Worm (Caenorhabditis elegans) whole organism, young adult: ENCODE data around the gene pcn-1.

Source experiments
- B0019.2 ChIP-seq: fragments of 200-800 bp; sonication (Bioruptor generic); conservative IDR thresholded peaks from 2 replicates; pipeline ENCODE4 v1.3.6; 2022; ENCODE audit warnings: missing genetic modification reagents, missing genetic modification characterization, missing compliant biosample characterization
- C06A6.2 ChIP-seq: fragments of 200-800 bp; sonication (Bioruptor generic); conservative IDR thresholded peaks from 2 replicates; pipeline ENCODE4 v1.3.6; 2022; ENCODE audit warnings: missing genetic modification characterization, missing compliant biosample characterization
- F37B4.10 ChIP-seq: fragments of 200-800 bp; sonication (Bioruptor generic); IDR thresholded peaks from 2 replicates; pipeline ENCODE4 v1.3.6; 2022; ENCODE audit warnings: missing genetic modification characterization, missing compliant biosample characterization
- F49E8.2 ChIP-seq: sonication (generic microtip); optimal IDR thresholded peaks from 3 replicates; lab custom pipeline; 2017; ENCODE audit warnings: missing genetic modification characterization, mild to moderate bottlenecking, missing compliant biosample characterization, antibody characterized with exemption, moderate library complexity; ENCODE audit not compliant: insufficient read depth
- K12H6.12 ChIP-seq: fragments of 200-800 bp; sonication (Bioruptor generic); optimal IDR thresholded peaks from 2 replicates; lab custom pipeline; 2018; ENCODE audit warnings: mild to moderate bottlenecking, missing genetic modification characterization, missing compliant biosample characterization
- T26A5.8 ChIP-seq: sonication (generic microtip); optimal IDR thresholded peaks from 2 replicates; lab custom pipeline; 2016; ENCODE audit warnings: missing genetic modification characterization, missing compliant biosample characterization
- Y53G8AR.9 ChIP-seq: fragments of 200-800 bp; sonication (Bioruptor generic); conservative IDR thresholded peaks from 2 replicates; pipeline ENCODE4 v1.3.6; 2022; ENCODE audit warnings: missing genetic modification reagents, missing genetic modification characterization, missing compliant biosample characterization
- Y79H2A.3 ChIP-seq: fragments of 200-800 bp; sonication (Bioruptor generic); conservative IDR thresholded peaks from 2 replicates; pipeline ENCODE4 v1.3.6; 2022; ENCODE audit warnings: missing genetic modification reagents, missing genetic modification characterization, missing compliant biosample characterization
- Y95B8A.8 ChIP-seq: fragments of 200-800 bp; sonication (Bioruptor generic); IDR thresholded peaks from 2 replicates; pipeline ENCODE4 v1.3.6; 2022; ENCODE audit warnings: missing genetic modification reagents, missing genetic modification characterization, missing compliant biosample characterization
- ZK185.1 ChIP-seq: sonication (generic microtip); optimal IDR thresholded peaks from 2 replicates; lab custom pipeline; 2016; ENCODE audit warnings: mild to moderate bottlenecking, missing genetic modification characterization, missing compliant biosample characterization; ENCODE audit not compliant: poor library complexity, severe bottlenecking
- ama-1 ChIP-seq, 3 experiments: fragments of 150-350 bp in 1 of 3; sonication (generic microtip) in 2 of 3; optimal IDR thresholded peaks; 2 replicates each; lab custom pipeline; 2014 to 2018; ENCODE audit warnings: missing biosample characterization in 2 of 3, missing genetic modification characterization in 2 of 3, missing genetic modification reagents in 2 of 3
- cebp-1 ChIP-seq, 2 experiments: fragments of 200-800 bp in 1 of 2; sonication (Bioruptor generic) in 1 of 2; sonication (generic microtip) in 1 of 2; IDR thresholded peaks in 1 of 2; optimal IDR thresholded peaks in 1 of 2; 2 replicates each; pipeline versions ENCODE4 v1.3.6 to Lab custom; 2017 to 2022; ENCODE audit warnings: missing compliant biosample characterization in 2 of 2, missing genetic modification characterization in 2 of 2, mild to moderate bottlenecking in 1 of 2, missing genetic modification reagents in 1 of 2, moderate library complexity in 1 of 2
- chd-7 ChIP-seq: sonication (generic microtip); optimal IDR thresholded peaks from 2 replicates; lab custom pipeline; 2016; ENCODE audit warnings: mild to moderate bottlenecking, missing genetic modification characterization, moderate library complexity, missing compliant biosample characterization
- die-1 ChIP-seq: sonication (generic microtip); optimal IDR thresholded peaks from 2 replicates; lab custom pipeline; 2016; ENCODE audit warnings: missing genotype, mild to moderate bottlenecking, missing genetic modification characterization, missing compliant biosample characterization
- egl-44 ChIP-seq: fragments of 200-800 bp; sonication (Bioruptor generic); IDR thresholded peaks from 2 replicates; pipeline ENCODE4 v1.3.6; 2022; ENCODE audit warnings: missing genetic modification reagents, missing genetic modification characterization, missing compliant biosample characterization
- egrh-3 ChIP-seq: fragments of 200-800 bp; sonication (Bioruptor generic); IDR thresholded peaks from 2 replicates; pipeline ENCODE4 v1.3.6; 2022; ENCODE audit warnings: missing genetic modification reagents, missing genetic modification characterization, missing compliant biosample characterization
- ekl-4 ChIP-seq: fragments of 200-800 bp; sonication (Bioruptor generic); IDR thresholded peaks from 2 replicates; pipeline ENCODE4 v1.3.6; 2022; ENCODE audit warnings: missing genetic modification reagents, missing genetic modification characterization, missing compliant biosample characterization
- fkh-3 ChIP-seq: sonication (generic microtip); optimal IDR thresholded peaks from 2 replicates; lab custom pipeline; 2016; ENCODE audit warnings: mild to moderate bottlenecking, missing genetic modification characterization, missing compliant biosample characterization
- let-607 ChIP-seq, 2 experiments: fragments of 200-800 bp in 1 of 2; sonication (Bioruptor generic) in 1 of 2; sonication (generic microtip) in 1 of 2; optimal IDR thresholded peaks; 2 replicates each; lab custom pipeline; 2016 to 2018; ENCODE audit warnings: mild to moderate bottlenecking in 2 of 2, missing compliant biosample characterization in 2 of 2, missing genetic modification characterization in 2 of 2, moderate library complexity in 2 of 2, missing genotype in 1 of 2
- lin-35 ChIP-seq, 3 experiments: fragments of 150-350 bp in 2 of 3; sonication (generic microtip) in 1 of 3; optimal IDR thresholded peaks; 2 replicates each; lab custom pipeline; 2014 to 2018; ENCODE audit warnings: missing biosample characterization in 3 of 3, missing genetic modification characterization in 3 of 3, missing genetic modification reagents in 3 of 3
- lin-40 ChIP-seq: sonication (generic microtip); optimal IDR thresholded peaks from 2 replicates; lab custom pipeline; 2016; ENCODE audit warnings: missing genetic modification characterization, mild to moderate bottlenecking, missing compliant biosample characterization, missing genotype, missing genetic modification reagents
- lin-54 ChIP-seq: fragments of 200-800 bp; sonication (Bioruptor generic); optimal IDR thresholded peaks from 2 replicates; lab custom pipeline; 2018; ENCODE audit warnings: mild to moderate bottlenecking, missing genetic modification characterization, missing compliant biosample characterization
- lsl-1 ChIP-seq: fragments of 200-800 bp; sonication (Bioruptor generic); optimal IDR thresholded peaks from 2 replicates; lab custom pipeline; 2018; ENCODE audit warnings: mild to moderate bottlenecking, missing genetic modification characterization, moderate library complexity, missing compliant biosample characterization
- lsy-27 ChIP-seq: sonication (generic microtip); optimal IDR thresholded peaks from 2 replicates; lab custom pipeline; 2017; ENCODE audit warnings: missing genetic modification characterization, mild to moderate bottlenecking, missing compliant biosample characterization, antibody characterized with exemption, missing genotype, borderline replicate concordance; ENCODE audit not compliant: insufficient read depth
- madf-10 ChIP-seq: sonication (generic microtip); optimal IDR thresholded peaks from 2 replicates; lab custom pipeline; 2016; ENCODE audit warnings: mild to moderate bottlenecking, missing genetic modification characterization, missing compliant biosample characterization
- madf-8 ChIP-seq: fragments of 200-800 bp; sonication (Bioruptor generic); conservative IDR thresholded peaks from 2 replicates; pipeline ENCODE4 v1.3.6; 2022; ENCODE audit warnings: missing genetic modification reagents, missing genetic modification characterization, missing compliant biosample characterization
- mes-4 ChIP-seq: sonication (generic microtip); optimal IDR thresholded peaks from 2 replicates; lab custom pipeline; 2016; ENCODE audit warnings: missing genotype, missing genetic modification characterization, missing compliant biosample characterization
- nfyb-1 ChIP-seq: fragments of 200-800 bp; sonication (Bioruptor generic); IDR thresholded peaks from 2 replicates; pipeline ENCODE4 v1.3.6; 2022; ENCODE audit warnings: missing genetic modification reagents, missing genetic modification characterization, missing compliant biosample characterization
- nhr-179 ChIP-seq: sonication (generic microtip); optimal IDR thresholded peaks from 2 replicates; lab custom pipeline; 2016; ENCODE audit warnings: mild to moderate bottlenecking, missing genetic modification characterization, missing compliant biosample characterization
- nhr-80 ChIP-seq: sonication (generic microtip); optimal IDR thresholded peaks from 2 replicates; lab custom pipeline; 2016; ENCODE audit warnings: missing genetic modification characterization, missing compliant biosample characterization
- sdz-38 ChIP-seq: sonication (generic microtip); optimal IDR thresholded peaks from 2 replicates; lab custom pipeline; 2016; ENCODE audit warnings: missing genotype, missing genetic modification characterization, missing compliant biosample characterization
- snpc-4 ChIP-seq, 5 experiments: fragments of 150-350 bp in 1 of 5; sonication (generic microtip) in 4 of 5; optimal IDR thresholded peaks; 2 replicates each; lab custom pipeline; 2014 to 2018; ENCODE audit warnings: missing genetic modification characterization in 5 of 5, missing biosample characterization in 3 of 5, antibody characterized with exemption in 2 of 5, mild to moderate bottlenecking in 2 of 5, missing compliant biosample characterization in 2 of 5, missing genotype in 2 of 5, moderate library complexity in 2 of 5, missing genetic modification reagents in 1 of 5
- sptf-2 ChIP-seq: fragments of 200-800 bp; sonication (Bioruptor generic); optimal IDR thresholded peaks from 2 replicates; lab custom pipeline; 2018; ENCODE audit warnings: mild to moderate bottlenecking, missing genetic modification characterization, missing compliant biosample characterization
- tbx-9 ChIP-seq: sonication (generic microtip); optimal IDR thresholded peaks from 2 replicates; lab custom pipeline; 2016; ENCODE audit warnings: borderline replicate concordance, missing genetic modification characterization, inconsistent platforms, missing compliant biosample characterization
- unc-62 ChIP-seq: fragments of 150-350 bp; optimal IDR thresholded peaks from 2 replicates; lab custom pipeline; 2014; ENCODE audit warnings: missing biosample characterization, missing genetic modification reagents, missing genetic modification characterization
- xnd-1 ChIP-seq: sonication (generic microtip); optimal IDR thresholded peaks from 2 replicates; lab custom pipeline; 2016; ENCODE audit warnings: missing genotype, missing genetic modification reagents, missing genetic modification characterization, missing compliant biosample characterization
- zfh-2 ChIP-seq: fragments of 200-800 bp; sonication (Bioruptor generic); conservative IDR thresholded peaks from 2 replicates; pipeline ENCODE4 v1.3.6; 2022; ENCODE audit warnings: missing genetic modification reagents, missing genetic modification characterization, missing compliant biosample characterization
- ztf-18 ChIP-seq: sonication (generic microtip); optimal IDR thresholded peaks from 2 replicates; lab custom pipeline; 2016; ENCODE audit warnings: missing genotype, mild to moderate bottlenecking, missing genetic modification characterization, missing compliant biosample characterization
- ztf-22 ChIP-seq: fragments of 200-800 bp; sonication (Bioruptor generic); optimal IDR thresholded peaks from 2 replicates; lab custom pipeline; 2018; ENCODE audit warnings: mild to moderate bottlenecking, missing genetic modification characterization, moderate library complexity, missing compliant biosample characterization
- ztf-25 ChIP-seq: fragments of 200-800 bp; sonication (Bioruptor generic); IDR thresholded peaks from 2 replicates; pipeline ENCODE4 v1.3.6; 2022; ENCODE audit warnings: missing genetic modification reagents, missing genetic modification characterization, missing compliant biosample characterization
- ztf-3 ChIP-seq: fragments of 200-800 bp; sonication (Bioruptor generic); optimal IDR thresholded peaks from 2 replicates; lab custom pipeline; 2018; ENCODE audit warnings: mild to moderate bottlenecking, missing genetic modification characterization, missing compliant biosample characterization
- ztf-6 ChIP-seq: fragments of 200-800 bp; sonication (Bioruptor generic); IDR thresholded peaks from 2 replicates; pipeline ENCODE4 v1.3.6; 2022; ENCODE audit warnings: missing genetic modification reagents, missing genetic modification characterization, missing compliant biosample characterization

pcn-1 gene

DNA sequence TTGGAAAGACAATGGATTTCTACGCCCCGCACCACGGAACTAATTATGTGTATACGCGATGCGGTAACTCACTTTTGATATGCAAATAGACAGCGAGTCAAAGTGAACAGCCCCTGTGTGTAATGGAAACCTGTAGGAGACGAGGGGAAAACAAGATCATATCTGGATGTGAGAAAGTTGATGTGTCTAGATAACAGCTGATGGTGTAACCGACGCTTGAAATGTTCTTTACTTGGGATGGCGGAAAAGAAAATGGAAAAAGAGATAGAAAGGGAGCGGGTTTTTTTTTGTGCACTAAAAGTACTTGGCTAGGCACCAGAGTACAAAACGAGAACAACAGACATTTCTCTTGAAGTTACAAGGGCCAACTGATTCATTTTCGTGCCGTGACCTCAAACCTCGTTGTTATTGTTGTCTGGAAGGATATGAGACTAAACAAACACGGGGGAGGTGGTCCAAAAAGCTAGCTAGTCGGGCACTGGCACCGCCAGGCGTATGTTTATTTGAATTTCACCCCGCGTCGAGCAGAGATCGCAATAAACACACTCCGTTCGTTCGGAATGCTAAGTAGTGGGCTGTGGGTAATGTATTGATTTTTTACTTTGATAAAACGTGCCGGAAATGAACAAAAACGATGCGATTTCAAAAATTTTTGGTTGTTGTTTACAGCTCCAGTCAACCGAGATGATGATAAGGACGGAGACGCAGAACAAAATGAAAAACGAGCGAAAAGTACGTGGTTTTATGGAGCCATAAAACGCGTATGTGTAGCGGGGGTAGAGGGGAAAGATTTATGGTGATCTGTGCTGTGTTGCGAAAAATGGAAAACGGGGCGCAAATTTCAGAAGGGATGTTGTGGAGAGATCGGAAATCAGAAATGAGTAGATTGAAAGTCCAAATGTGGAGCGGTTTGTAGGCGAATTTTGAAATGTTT lies 27.1 kb downstream of the pcn-1 start:
- no peak for TF ChIP-seq ztf-22 (GFP tag; lab: Kevin White, UChicago)
- peak; percentile 38 for TF ChIP-seq nhr-80
- TF ChIP-seq cebp-1 (GFP tag; IDR thresholded peaks at IDR 0.05; lab: Robert Waterston, UW): no peak
- peak; percentile 8 for TF ChIP-seq cebp-1 (tag; optimal IDR thresholded peaks at IDR 0.05; lab: Kevin White, UChicago)
- TF ChIP-seq, all 124 proteins: peak for 2

DNA sequence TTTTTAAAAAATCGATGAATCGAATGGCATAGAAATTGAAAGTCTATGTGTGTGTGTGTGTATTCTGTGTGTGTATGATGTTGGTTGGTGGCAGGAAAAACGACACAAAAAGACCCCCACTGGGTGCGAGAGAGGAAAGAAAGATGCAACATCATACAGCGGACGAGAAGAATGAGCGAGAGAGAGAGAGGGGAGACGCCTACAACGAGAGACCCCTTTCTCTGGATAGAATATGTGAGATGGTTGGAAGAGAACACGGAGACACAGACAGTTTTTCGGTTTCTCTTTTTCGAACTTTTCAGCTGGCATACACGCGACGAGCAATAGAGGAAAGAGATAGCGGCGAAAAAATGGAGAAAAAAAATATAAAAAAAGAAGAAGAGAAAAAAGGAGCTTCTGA lies 29.4 kb downstream of the pcn-1 start:
- TF ChIP-seq tbx-9 (tag; lab: Kevin White, UChicago) (no peak), ZK185.1 (peak; percentile 11), unc-62 (GFP tag; lab: Kevin White, UChicago) (peak; percentile 10), Y79H2A.3 (no peak), ztf-3 (GFP tag; lab: Kevin White, UChicago) (no peak), egl-44 (GFP tag; lab: Robert Waterston, UW) (no peak), ztf-18 (tag; lab: Kevin White, UChicago) (peak; percentile 27), mes-4 (tag; lab: Kevin White, UChicago) (no peak), ama-1 (optimal IDR thresholded peaks at IDR 0.05; lab: Kevin White, UChicago) (no peak), ama-1 (GFP tag; optimal IDR thresholded peaks at IDR 0.05; lab: Kevin White, UChicago) (peak in 1 of 2 experiments; percentile 27), nhr-179 (tag; lab: Kevin White, UChicago) (no peak), B0019.2 (GFP tag; lab: Robert Waterston, UW) (no peak), chd-7 (tag; lab: Kevin White, UChicago) (peak; percentile 15), C06A6.2 (GFP tag; lab: Robert Waterston, UW) (peak; percentile 45; the same call in 1 of the 2 replicates), ekl-4 (GFP tag; lab: Robert Waterston, UW) (no peak), lin-40 (tag; lab: Kevin White, UChicago) (peak; percentile 78), let-607 (tag; optimal IDR thresholded peaks at IDR 0.05; lab: Kevin White, UChicago) (no peak), nfyb-1 (GFP tag; lab: Robert Waterston, UW) (no peak), madf-8 (GFP tag; lab: Robert Waterston, UW) (no peak), egrh-3 (GFP tag; lab: Robert Waterston, UW) (0 out of 2 replicates have a peak, but pooled peaks have one; percentile 11), lsl-1 (GFP tag; lab: Kevin White, UChicago) (no peak), die-1 (tag; lab: Kevin White, UChicago) (peak; percentile 38), sdz-38 (tag; lab: Kevin White, UChicago) (no peak), zfh-2 (GFP tag; lab: Robert Waterston, UW) (peak; percentile 86), lin-54 (GFP tag; lab: Kevin White, UChicago) (peak; percentile 18), lin-35 (GFP tag; optimal IDR thresholded peaks at IDR 0.05; lab: Kevin White, UChicago) (peak in 1 of 3 experiments; percentile 62), fkh-3 (tag; lab: Kevin White, UChicago) (no peak), sptf-2 (GFP tag; lab: Kevin White, UChicago) (no peak), snpc-4 (GFP tag; optimal IDR thresholded peaks at IDR 0.05; lab: Kevin White, UChicago) (no peak), snpc-4 (tag; optimal IDR thresholded peaks at IDR 0.05; lab: Kevin White, UChicago) (peak in 1 of 4 experiments; percentile 29), Y53G8AR.9 (GFP tag; lab: Robert Waterston, UW) (0 out of 2 replicates have a peak, but pooled peaks have one; percentile 11), F49E8.2 (tag; lab: Kevin White, UChicago) (no peak), Y95B8A.8 (GFP tag; lab: Robert Waterston, UW) (no peak), lsy-27 (no peak), ztf-25 (GFP tag; lab: Robert Waterston, UW) (no peak), ztf-6 (no peak), K12H6.12 (peak; percentile 85), xnd-1 (tag; lab: Kevin White, UChicago) (no peak), T26A5.8 (tag; lab: Kevin White, UChicago) (no peak), F37B4.10 (GFP tag; lab: Robert Waterston, UW) (no peak), madf-10 (tag; lab: Kevin White, UChicago) (peak; percentile 4)
